Worm (Caenorhabditis elegans): Measurements from ENCODE around the gene gln-5.

Gene gln-5

ce11 chrIV:17278363-17278762 lies 4.9 kb upstream of the gln-5 start (continued):
- TF ChIP-seq T23F11.4 (GFP tag; optimal IDR thresholded peaks at IDR 0.05) (peak; percentile 73), mec-3 (tag; optimal IDR thresholded peaks at IDR 0.05; ENCODE audit: borderline replicate concordance) (peak; percentile 15), Y22D7AL.16 (tag; optimal IDR thresholded peaks at IDR 0.05) (no peak), hlh-15 (tag; optimal IDR thresholded peaks at IDR 0.05) (peak; percentile 40), unc-3 (GFP tag; conservative IDR thresholded peaks at IDR 0.05) (peak; percentile 56; the same call in 1 of the 2 replicates), unc-3 (tag; optimal IDR thresholded peaks at IDR 0.05) (peak; percentile 58), lim-6 (tag; optimal IDR thresholded peaks at IDR 0.05) (peak; percentile 80), pqm-1 (tag; optimal IDR thresholded peaks at IDR 0.05) (peak; percentile 65), pat-9 (tag; optimal IDR thresholded peaks at IDR 0.05) (peak; percentile 81), hlh-13 (GFP tag; optimal IDR thresholded peaks at IDR 0.05) (no peak), dmd-4 (tag; optimal IDR thresholded peaks at IDR 0.05; ENCODE audit: borderline replicate concordance) (peak; percentile 43), K09A11.1 (tag; optimal IDR thresholded peaks at IDR 0.05; ENCODE audit: insufficient read depth) (peak; percentile 78), fax-1 (tag; optimal IDR thresholded peaks at IDR 0.05) (peak; percentile 30), elt-4 (tag; optimal IDR thresholded peaks at IDR 0.05) (no peak), pros-1 (tag; optimal IDR thresholded peaks at IDR 0.05) (peak; percentile 87), pha-4 (tag; optimal IDR thresholded peaks at IDR 0.05) (no peak), ceh-2 (tag; optimal IDR thresholded peaks at IDR 0.05) (peak; percentile 71), unc-55 (GFP tag; optimal IDR thresholded peaks at IDR 0.05) (peak; percentile 89), ceh-31 (tag; optimal IDR thresholded peaks at IDR 0.05) (peak; percentile 95), tbx-7 (tag; optimal IDR thresholded peaks at IDR 0.05) (peak; percentile 35), ceh-22 (tag; optimal IDR thresholded peaks at IDR 0.05) (no peak), ztf-16 (tag; optimal IDR thresholded peaks at IDR 0.05) (peak; percentile 89), fkh-6 (tag; optimal IDR thresholded peaks at IDR 0.05) (no peak)

- TF ChIP-seq unc-55 (GFP tag; optimal IDR thresholded peaks at IDR 0.05), result no peak
- no peak for TF ChIP-seq ceh-22 (tag; optimal IDR thresholded peaks at IDR 0.05)
- TF ChIP-seq C08G9.2 (tag; optimal IDR thresholded peaks at IDR 0.05), result no peak
- no peak for TF ChIP-seq ceh-2 (tag; optimal IDR thresholded peaks at IDR 0.05)
- TF ChIP-seq ztf-16 (tag; optimal IDR thresholded peaks at IDR 0.05), result no peak
Observed at ce11 chrIV:17277459-17278173, 4.2 kb upstream of the gln-5 start.

DNA sequence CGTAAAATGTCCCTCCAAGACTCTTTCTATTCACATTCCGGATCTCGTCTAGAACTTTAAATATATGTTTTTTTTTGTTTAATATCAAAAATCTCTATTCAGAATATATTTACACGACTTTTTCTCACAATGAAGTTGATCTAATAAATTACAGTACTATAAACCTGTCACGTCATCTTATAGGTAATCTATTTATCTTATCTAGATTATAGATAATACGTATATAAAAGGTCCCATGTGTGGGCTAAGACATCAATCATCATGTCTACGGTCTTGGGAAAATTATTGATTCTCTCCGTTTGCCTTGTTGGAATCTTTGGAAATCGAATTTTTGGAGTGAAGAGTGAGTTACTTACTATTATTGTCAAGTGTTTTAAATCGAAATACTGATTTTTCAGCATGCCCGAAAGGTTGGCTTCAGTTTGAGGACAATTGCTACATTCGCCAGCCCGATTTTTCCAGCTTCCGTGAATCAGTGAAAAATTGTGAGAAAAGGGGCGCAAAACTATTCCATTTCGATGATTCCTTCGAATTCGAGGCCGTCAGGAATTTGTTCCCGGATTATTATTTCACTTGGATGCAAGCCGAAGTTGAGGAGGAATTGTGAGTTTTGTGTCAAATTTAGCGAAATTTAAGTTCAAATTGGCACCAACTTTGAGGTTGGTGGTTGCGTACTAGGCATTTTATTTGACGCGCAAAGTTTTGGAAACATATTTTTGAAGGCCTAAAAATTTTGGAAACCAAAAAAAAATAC lies 3.4 kb upstream of the gln-5 start, which contains the start of gene clec-196:
TSS of gene clec-196 (plus strand) at position 252 of the 754 bp plus-strand sequence.
- TF ChIP-seq T23F11.4 (GFP tag; optimal IDR thresholded peaks at IDR 0.05) (no peak), unc-55 (GFP tag; optimal IDR thresholded peaks at IDR 0.05) (peak; percentile 74), syd-9 (tag; optimal IDR thresholded peaks at IDR 0.05) (no peak), elt-2 (tag; optimal IDR thresholded peaks at IDR 0.05) (no peak)

DNA sequence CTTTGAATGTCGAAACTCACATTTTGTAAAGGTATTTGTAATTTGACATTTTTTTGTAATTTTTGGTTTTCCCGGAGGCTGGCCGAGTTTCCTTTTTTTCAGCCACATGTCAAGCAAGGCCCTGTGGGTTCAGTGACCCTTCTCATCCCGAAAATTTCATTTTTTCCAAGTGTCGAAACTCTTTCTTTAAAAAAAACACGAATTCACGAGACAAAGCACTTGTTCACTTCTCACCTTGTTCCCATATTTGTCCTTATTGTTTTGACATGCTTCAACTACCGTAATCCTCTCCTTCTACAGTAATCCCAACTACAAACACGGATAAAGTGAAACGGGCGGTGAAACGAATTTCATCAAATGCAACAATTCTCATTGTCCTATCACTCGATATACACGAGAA lies 1.8 kb upstream of the gln-5 start, which contains the start of gene lhfp-4:
TSS of gene lhfp-4 (plus strand) at position 301 of the 400 bp plus-strand sequence.
- TF ChIP-seq lin-11 (tag; optimal IDR thresholded peaks at IDR 0.05) (no peak), pax-1 (tag; optimal IDR thresholded peaks at IDR 0.05) (peak; percentile 90)

DNA sequence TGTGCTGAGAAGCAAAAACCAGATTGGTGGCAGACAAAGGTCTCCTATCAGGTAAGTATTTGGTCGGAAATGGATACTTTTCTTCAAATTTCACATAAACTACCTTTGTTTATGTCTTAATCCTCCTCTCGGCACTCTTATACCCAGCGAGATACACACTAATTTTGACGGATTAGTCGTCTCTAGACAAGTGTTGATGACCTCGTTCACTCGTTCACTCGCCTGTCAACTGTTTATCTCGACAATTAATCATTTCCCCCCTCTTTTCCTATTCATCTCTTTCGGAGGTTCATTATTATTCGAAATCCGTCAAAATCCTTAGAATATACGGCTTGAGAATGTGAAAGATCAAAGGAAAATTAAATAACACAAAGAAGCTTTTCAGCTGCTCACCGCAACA lies 3.8 kb downstream of the gln-5 start:
- peak; percentile 98 for TF ChIP-seq unc-55 (GFP tag; optimal IDR thresholded peaks at IDR 0.05)
- TF ChIP-seq rnt-1 (tag; optimal IDR thresholded peaks at IDR 0.05), result no peak

DNA sequence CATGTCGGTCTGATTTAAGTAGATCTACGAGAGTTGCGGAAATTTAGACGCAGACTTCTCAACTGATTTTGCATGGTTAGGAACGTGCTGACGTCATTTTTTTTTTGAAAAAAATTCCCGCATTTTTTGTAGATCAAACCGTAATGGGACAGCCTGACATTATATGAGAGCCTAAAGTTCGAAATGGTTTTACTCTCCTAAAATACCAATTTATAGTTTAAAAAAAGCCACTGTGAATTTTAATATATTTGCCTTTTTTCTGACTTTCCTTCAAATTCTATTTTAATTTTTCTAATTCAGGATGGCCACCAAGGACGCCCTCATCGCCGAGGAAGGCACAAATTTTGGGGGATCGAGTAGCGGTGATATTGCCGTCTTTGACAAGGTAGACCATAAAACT lies 4.4 kb downstream of the gln-5 start, which contains the start of gene atgp-1:
TSS of gene atgp-1 (plus strand) at position 301 of the 400 bp plus-strand sequence.
- TF ChIP-seq ceh-18 (tag; optimal IDR thresholded peaks at IDR 0.05) (no peak), che-1 (tag; optimal IDR thresholded peaks at IDR 0.05) (no peak), ceh-24 (tag; optimal IDR thresholded peaks at IDR 0.05) (no peak), ceh-6 (GFP tag; optimal IDR thresholded peaks at IDR 0.05) (no peak), odd-2 (tag; optimal IDR thresholded peaks at IDR 0.05) (no peak), F13H6.1 (tag; optimal IDR thresholded peaks at IDR 0.05) (no peak), rnt-1 (tag; optimal IDR thresholded peaks at IDR 0.05) (no peak), hlh-15 (tag; optimal IDR thresholded peaks at IDR 0.05) (no peak), dmd-4 (tag; optimal IDR thresholded peaks at IDR 0.05; ENCODE audit: borderline replicate concordance) (no peak), fkh-10 (GFP tag; optimal IDR thresholded peaks at IDR 0.05) (no peak), sox-2 (GFP tag; IDR thresholded peaks at IDR 0.05) (no peak), eyg-1 (tag; optimal IDR thresholded peaks at IDR 0.05) (no peak), lim-6 (tag; optimal IDR thresholded peaks at IDR 0.05) (no peak), ttx-3 (tag; optimal IDR thresholded peaks at IDR 0.05) (no peak), ceh-14 (tag; optimal IDR thresholded peaks at IDR 0.05) (no peak)

All from whole organism, late embryonic.